Fruit fly (Drosophila melanogaster) whole organism: ENCODE results near the gene Dap160.

Source experiments
- CG8478 ChIP-seq: fragments of >200 bp; optimal IDR thresholded peaks from 2 replicates; lab custom pipeline; 2018; ENCODE audit warnings: inconsistent platforms
- Dll ChIP-seq: fragments of >200 bp; optimal IDR thresholded peaks from 2 replicates; lab custom pipeline; 2017
- EcR ChIP-seq, 2 experiments: fragments of >200 bp; optimal IDR thresholded peaks; 2 replicates each; lab custom pipeline; 2017; ENCODE audit warnings: missing biosample characterization in 2 of 2, missing genetic modification characterization in 2 of 2, missing genetic modification reagents in 2 of 2
- pan ChIP-seq: fragments of >200 bp; optimal IDR thresholded peaks from 2 replicates; lab custom pipeline; 2017
- psq ChIP-seq: fragments of >200 bp; optimal IDR thresholded peaks from 2 replicates; lab custom pipeline; 2017

DNA sequence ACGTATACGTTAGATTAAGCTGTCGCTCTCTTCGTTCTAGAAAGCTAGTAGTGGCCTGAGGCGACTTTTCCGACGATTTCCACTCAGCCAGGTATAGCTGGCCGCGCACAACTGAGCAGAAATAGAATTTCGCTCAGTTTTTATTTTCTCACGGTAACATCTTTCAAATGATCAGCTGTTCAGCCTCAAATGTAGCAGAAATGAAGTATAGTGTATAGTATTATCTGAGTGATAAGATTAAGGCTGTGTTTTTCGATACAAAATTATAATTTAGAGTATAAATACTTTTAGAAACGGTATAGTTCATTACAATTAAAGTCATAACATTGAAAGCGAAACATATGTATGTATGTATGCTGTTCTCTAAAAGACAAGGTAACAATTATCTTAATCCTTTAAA lies 55.7 kb downstream of the Dap160 start, which contains the start of gene CG33509:
- TF ChIP-seq CG8478 (lab: Kevin White, UChicago) (no peak), pan (no peak), Dll (lab: Kevin White, UChicago) (no peak), psq (lab: Kevin White, UChicago) (no peak), EcR (GFP tag; optimal IDR thresholded peaks at IDR 0.05; lab: Kevin White, UChicago) (no peak)
